Fruit fly (Drosophila melanogaster) whole organism, prepupa: ENCODE results near the gene RabX6.

Experiments used
- Blimp-1 ChIP-seq: fragments of 200-800 bp; sonication (Bioruptor generic); optimal IDR thresholded peaks from 3 replicates; lab custom pipeline; 2017; ENCODE audit warnings: missing biosample characterization, missing genetic modification characterization, mild to moderate bottlenecking, moderate library complexity, missing genetic modification reagents
- CG10631 ChIP-seq: fragments of 200-800 bp; sonication (Bioruptor generic); optimal IDR thresholded peaks from 2 replicates; lab custom pipeline; 2016; ENCODE audit warnings: missing biosample characterization, missing genetic modification characterization
- CG11294 ChIP-seq: fragments of 200-800 bp; sonication (Bioruptor generic); IDR thresholded peaks from 2 replicates; pipeline ENCODE4 v1.3.6; 2022; ENCODE audit warnings: missing biosample characterization, missing genetic modification characterization
- CG11762 ChIP-seq: fragments of 200-800 bp; sonication (Bioruptor generic); optimal IDR thresholded peaks from 3 replicates; lab custom pipeline; 2016; ENCODE audit warnings: missing biosample characterization, missing genetic modification characterization; ENCODE audit not compliant: insufficient read depth
- CG11902 ChIP-seq: fragments of 200-800 bp; sonication (Bioruptor generic); optimal IDR thresholded peaks from 3 replicates; lab custom pipeline; 2016; ENCODE audit warnings: missing biosample characterization, missing genetic modification characterization
- CG15336 ChIP-seq: fragments of 200-800 bp; sonication (Bioruptor generic); IDR thresholded peaks from 2 replicates; pipeline ENCODE4 v1.3.6; 2022; ENCODE audit warnings: missing biosample characterization, missing genetic modification characterization
- CG1621 ChIP-seq: fragments of 200-800 bp; sonication (Bioruptor generic); optimal IDR thresholded peaks from 3 replicates; lab custom pipeline; 2018; ENCODE audit warnings: missing biosample characterization, mild to moderate bottlenecking, missing genetic modification characterization
- CG16779 ChIP-seq: fragments of 200-800 bp; sonication (Bioruptor generic); optimal IDR thresholded peaks from 3 replicates; lab custom pipeline; 2017; ENCODE audit warnings: missing biosample characterization, mild to moderate bottlenecking, missing genetic modification characterization
- CG3032 ChIP-seq: fragments of 200-800 bp; optimal IDR thresholded peaks from 2 replicates; lab custom pipeline; 2019; ENCODE audit warnings: missing biosample characterization, mild to moderate bottlenecking, missing genetic modification characterization, moderate library complexity
- CG31627 ChIP-seq: fragments of 200-800 bp; sonication (Bioruptor generic); optimal IDR thresholded peaks from 3 replicates; lab custom pipeline; 2016; ENCODE audit warnings: missing biosample characterization, missing genetic modification characterization
- CG32006 ChIP-seq: fragments of 200-800 bp; sonication (Bioruptor generic); optimal IDR thresholded peaks from 3 replicates; lab custom pipeline; 2017; ENCODE audit warnings: missing biosample characterization, mild to moderate bottlenecking, missing genetic modification characterization
- CG34406 ChIP-seq: fragments of 200-800 bp; sonication (Bioruptor generic); optimal IDR thresholded peaks from 3 replicates; lab custom pipeline; 2016; ENCODE audit warnings: missing biosample characterization, missing genetic modification characterization
- CG3919 ChIP-seq: fragments of 200-800 bp; sonication (Bioruptor generic); optimal IDR thresholded peaks from 3 replicates; lab custom pipeline; 2016; ENCODE audit warnings: missing biosample characterization, missing genetic modification characterization
- CG6276 ChIP-seq: fragments of 200-800 bp; sonication (Bioruptor generic); optimal IDR thresholded peaks from 2 replicates; lab custom pipeline; 2017; ENCODE audit warnings: missing biosample characterization, mild to moderate bottlenecking, missing genetic modification characterization
- CG6792 ChIP-seq: fragments of 200-800 bp; sonication (Bioruptor generic); optimal IDR thresholded peaks from 3 replicates; lab custom pipeline; 2016; ENCODE audit warnings: missing biosample characterization, missing genetic modification characterization
- CG6854 ChIP-seq: fragments of 200-800 bp; sonication (Bioruptor generic); optimal IDR thresholded peaks from 2 replicates; lab custom pipeline; 2017; ENCODE audit warnings: missing biosample characterization, mild to moderate bottlenecking, missing genetic modification characterization
- CG7368 ChIP-seq: fragments of 200-800 bp; sonication (Bioruptor generic); optimal IDR thresholded peaks from 3 replicates; lab custom pipeline; 2016; ENCODE audit warnings: missing biosample characterization, missing genetic modification characterization
- CG8632 ChIP-seq: fragments of 200-800 bp; sonication (Bioruptor generic); optimal IDR thresholded peaks from 3 replicates; lab custom pipeline; 2016; ENCODE audit warnings: missing biosample characterization, missing genetic modification characterization
- CG9139 ChIP-seq: fragments of 200-800 bp; sonication (Bioruptor generic); optimal IDR thresholded peaks from 3 replicates; lab custom pipeline; 2017; ENCODE audit warnings: missing biosample characterization, mild to moderate bottlenecking, missing genetic modification characterization
- Eip75B ChIP-seq: fragments of 200-800 bp; sonication (Bioruptor generic); optimal IDR thresholded peaks from 3 replicates; lab custom pipeline; 2016; ENCODE audit warnings: missing biosample characterization, missing genetic modification characterization
- Eip78C ChIP-seq: fragments of 200-800 bp; sonication (Bioruptor generic); peaks from one replicate; lab custom pipeline; 2016; ENCODE audit warnings: missing biosample characterization, missing genetic modification characterization
- Eip93F ChIP-seq: fragments of 200-800 bp; sonication (Bioruptor generic); optimal IDR thresholded peaks from 2 replicates; lab custom pipeline; 2016; ENCODE audit warnings: missing biosample characterization, mild to moderate bottlenecking, missing genetic modification characterization
- Ets96B ChIP-seq: fragments of 200-800 bp; optimal IDR thresholded peaks from 2 replicates; lab custom pipeline; 2019; ENCODE audit warnings: missing biosample characterization, mild to moderate bottlenecking, missing genetic modification characterization, moderate library complexity
- Gug ChIP-seq: fragments of 200-800 bp; sonication (Bioruptor generic); IDR thresholded peaks from 2 replicates; pipeline ENCODE4 v1.3.6; 2022; ENCODE audit warnings: missing biosample characterization, missing genetic modification characterization
- Hr38 ChIP-seq: sonication (Bioruptor generic); optimal IDR thresholded peaks from 2 replicates; lab custom pipeline; 2016; ENCODE audit warnings: missing biosample characterization, missing genetic modification characterization
- Hr39 ChIP-seq: fragments of 200-800 bp; sonication (Bioruptor generic); optimal IDR thresholded peaks from 2 replicates; lab custom pipeline; 2016; ENCODE audit warnings: missing biosample characterization, missing genetic modification characterization
- Lpt ChIP-seq: fragments of 200-800 bp; sonication (Bioruptor generic); optimal IDR thresholded peaks from 3 replicates; lab custom pipeline; 2016; ENCODE audit warnings: missing biosample characterization, missing genetic modification characterization
- Met ChIP-seq: fragments of 200-800 bp; sonication (Bioruptor generic); optimal IDR thresholded peaks from 3 replicates; lab custom pipeline; 2016; ENCODE audit warnings: missing biosample characterization, missing genetic modification characterization
- OdsH ChIP-seq: fragments of 200-800 bp; sonication (Bioruptor generic); optimal IDR thresholded peaks from 3 replicates; lab custom pipeline; 2016; ENCODE audit warnings: missing biosample characterization, missing genetic modification characterization
- Smox ChIP-seq: fragments of 200-800 bp; sonication (Bioruptor generic); optimal IDR thresholded peaks from 3 replicates; lab custom pipeline; 2016; ENCODE audit warnings: missing biosample characterization, missing genetic modification characterization
- Sox102F ChIP-seq: fragments of 200-800 bp; sonication (Bioruptor generic); optimal IDR thresholded peaks from 2 replicates; lab custom pipeline; 2016; ENCODE audit warnings: missing biosample characterization, mild to moderate bottlenecking, missing genetic modification characterization
- Sox14 ChIP-seq: fragments of 200-800 bp; sonication (Bioruptor generic); optimal IDR thresholded peaks from 3 replicates; lab custom pipeline; 2016; ENCODE audit warnings: missing biosample characterization, missing genetic modification characterization
- achi ChIP-seq: fragments of 200-800 bp; sonication (Bioruptor generic); optimal IDR thresholded peaks from 3 replicates; lab custom pipeline; 2016; ENCODE audit warnings: missing biosample characterization, missing genetic modification characterization
- acj6 ChIP-seq: fragments of 200-800 bp; sonication (Bioruptor generic); optimal IDR thresholded peaks from 3 replicates; lab custom pipeline; 2016; ENCODE audit warnings: missing biosample characterization, missing genetic modification characterization
- cyc ChIP-seq: fragments of 200-800 bp; sonication (Bioruptor generic); optimal IDR thresholded peaks from 3 replicates; lab custom pipeline; 2016; ENCODE audit warnings: missing biosample characterization, missing genetic modification characterization
- dac ChIP-seq: fragments of 200-800 bp; sonication (Bioruptor generic); optimal IDR thresholded peaks from 2 replicates; lab custom pipeline; 2017; ENCODE audit warnings: missing biosample characterization, mild to moderate bottlenecking, missing genetic modification characterization
- dsx ChIP-seq: fragments of 200-800 bp; optimal IDR thresholded peaks from 3 replicates; lab custom pipeline; 2019; ENCODE audit warnings: missing biosample characterization, mild to moderate bottlenecking, missing genetic modification characterization, moderate library complexity; ENCODE audit not compliant: poor library complexity, severe bottlenecking
- esn ChIP-seq: fragments of 200-800 bp; sonication (Bioruptor generic); optimal IDR thresholded peaks from 2 replicates; lab custom pipeline; 2016; ENCODE audit warnings: missing biosample characterization, mild to moderate bottlenecking, missing genetic modification characterization, moderate library complexity
- fd59A ChIP-seq: fragments of 200-800 bp; sonication (Bioruptor generic); optimal IDR thresholded peaks from 2 replicates; lab custom pipeline; 2017; ENCODE audit warnings: missing biosample characterization, mild to moderate bottlenecking, missing genetic modification characterization, missing genetic modification reagents
- fkh ChIP-seq: fragments of 200-800 bp; sonication (Bioruptor generic); optimal IDR thresholded peaks from 3 replicates; lab custom pipeline; 2017; ENCODE audit warnings: missing biosample characterization, mild to moderate bottlenecking, missing genetic modification characterization, moderate library complexity
- lz ChIP-seq: fragments of 200-800 bp; sonication (Bioruptor generic); optimal IDR thresholded peaks from 3 replicates; lab custom pipeline; 2016; ENCODE audit warnings: missing biosample characterization, missing genetic modification characterization
- pdm3 ChIP-seq: fragments of 200-800 bp; sonication (Bioruptor generic); optimal IDR thresholded peaks from 3 replicates; lab custom pipeline; 2016; ENCODE audit warnings: missing biosample characterization, missing genetic modification characterization
- salr ChIP-seq, 2 experiments: fragments of 200-800 bp; sonication (Bioruptor generic); optimal IDR thresholded peaks; 3 replicates each; lab custom pipeline; 2016 to 2018; ENCODE audit warnings: missing biosample characterization in 2 of 2, missing genetic modification characterization in 2 of 2, mild to moderate bottlenecking in 1 of 2
- spab ChIP-seq: fragments of 200-800 bp; sonication (Bioruptor generic); optimal IDR thresholded peaks from 2 replicates; lab custom pipeline; 2017; ENCODE audit warnings: missing biosample characterization, mild to moderate bottlenecking, missing genetic modification characterization, missing genetic modification reagents
- ss ChIP-seq, 2 experiments: fragments of 200-800 bp; sonication (Bioruptor generic); optimal IDR thresholded peaks; 2 replicates in 1 of 2; 3 replicates in 1 of 2; lab custom pipeline; 2017 to 2018; ENCODE audit warnings: mild to moderate bottlenecking in 2 of 2, missing biosample characterization in 2 of 2, missing genetic modification characterization in 2 of 2, moderate library complexity in 1 of 2
- svp ChIP-seq: fragments of 200-800 bp; sonication (Bioruptor generic); peaks from one replicate; lab custom pipeline; 2016; ENCODE audit warnings: missing biosample characterization, missing genetic modification characterization
- topi ChIP-seq: fragments of 200-800 bp; sonication (Bioruptor generic); optimal IDR thresholded peaks from 3 replicates; lab custom pipeline; 2016; ENCODE audit warnings: missing biosample characterization, missing genetic modification characterization
- vri ChIP-seq: fragments of 200-800 bp; sonication (Bioruptor generic); optimal IDR thresholded peaks from 3 replicates; lab custom pipeline; 2016; ENCODE audit warnings: missing biosample characterization, mild to moderate bottlenecking, missing genetic modification characterization

The RabX6 gene

DNA sequence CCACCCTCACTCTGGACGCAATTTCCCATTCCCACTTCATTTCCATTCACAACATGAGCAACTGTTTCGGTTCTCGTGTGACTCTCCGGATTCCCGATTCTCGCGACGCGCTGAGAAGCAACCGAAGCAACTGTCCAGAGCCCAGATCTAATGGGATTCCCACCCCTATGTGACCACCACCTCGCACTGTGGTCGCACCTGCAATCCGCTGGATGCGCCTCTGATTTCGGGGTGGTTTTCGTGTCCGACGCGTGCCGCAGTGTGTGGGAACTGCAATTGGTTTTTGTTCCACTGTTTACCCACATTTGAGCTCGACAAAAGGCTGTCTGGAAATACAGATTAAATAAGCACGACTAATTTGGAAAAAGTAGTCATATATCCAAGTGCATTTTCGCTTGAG lies 14.5 kb upstream of the RabX6 start:
- no peak for TF ChIP-seq CG11762 (GFP tag; lab: Kevin White, UChicago)
- no peak for TF ChIP-seq CG31627
- TF ChIP-seq esn (GFP tag; lab: Kevin White, UChicago) = no peak
- no peak for TF ChIP-seq CG15336 (GFP tag; lab: Robert Waterston, UW)
- no peak for TF ChIP-seq Sox102F
- TF ChIP-seq Lpt (GFP tag; lab: Kevin White, UChicago) = no peak
- no peak for TF ChIP-seq CG11902
- no peak for TF ChIP-seq CG9139
- TF ChIP-seq Blimp-1 (GFP tag; lab: Kevin White, UChicago) = no peak
- TF ChIP-seq svp (GFP tag; lab: Kevin White, UChicago) = no peak
- no peak for TF ChIP-seq Eip75B (GFP tag; lab: Kevin White, UChicago)
- TF ChIP-seq CG8632 (GFP tag; lab: Kevin White, UChicago) = no peak
- TF ChIP-seq Ets96B (tag; lab: Kevin White, UChicago) = no peak

dm6 chr3L:680258-680657 lies 10.1 kb upstream of the RabX6 start, which contains the start of gene CG17129:
Gene CG17129 (minus strand): TSS chr3L:680326.
- TF ChIP-seq Blimp-1 (GFP tag; lab: Kevin White, UChicago) (peak; percentile 26), OdsH (GFP tag; lab: Kevin White, UChicago) (peak; percentile 37), Gug (no peak), Sox14 (peak; percentile 31), CG6276 (GFP tag; lab: Kevin White, UChicago) (peak; percentile 74), acj6 (GFP tag; lab: Kevin White, UChicago) (peak; percentile 42), CG1621 (tag; lab: Kevin White, UChicago) (no peak), CG34406 (GFP tag; lab: Kevin White, UChicago) (peak; percentile 27), Eip78C (GFP tag; lab: Kevin White, UChicago) (peak; percentile 70), CG11902 (no peak), spab (GFP tag; lab: Kevin White, UChicago) (no peak), dsx (GFP tag; lab: Kevin White, UChicago) (no peak), fkh (GFP tag; lab: Kevin White, UChicago) (peak; percentile 78), Lpt (GFP tag; lab: Kevin White, UChicago) (no peak), pdm3 (GFP tag; lab: Kevin White, UChicago) (peak; percentile 43), lz (GFP tag; lab: Kevin White, UChicago) (peak; percentile 65), CG11294 (GFP tag; lab: Robert Waterston, UW) (peak; percentile 41; the same call in 1 of the 2 replicates), CG9139 (no peak), CG16779 (no peak), CG6792 (GFP tag; lab: Kevin White, UChicago) (no peak), Eip75B (GFP tag; lab: Kevin White, UChicago) (no peak), Hr39 (GFP tag; lab: Kevin White, UChicago) (peak; percentile 74), esn (GFP tag; lab: Kevin White, UChicago) (peak; percentile 77), Hr38 (no peak), CG3032 (tag; lab: Kevin White, UChicago) (peak; percentile 2), salr (GFP tag; optimal IDR thresholded peaks at IDR 0.05; lab: Kevin White, UChicago) (no peak), topi (GFP tag; lab: Kevin White, UChicago) (peak; percentile 54), svp (GFP tag; lab: Kevin White, UChicago) (peak; percentile 63), CG11762 (GFP tag; lab: Kevin White, UChicago) (no peak), vri (GFP tag; lab: Kevin White, UChicago) (peak; percentile 26), achi (GFP tag; lab: Kevin White, UChicago) (peak; percentile 32), ss (GFP tag; optimal IDR thresholded peaks at IDR 0.05; lab: Kevin White, UChicago) (no peak), CG32006 (GFP tag; lab: Kevin White, UChicago) (peak; percentile 27), Ets96B (tag; lab: Kevin White, UChicago) (peak; percentile 9), fd59A (no peak), Met (GFP tag; lab: Kevin White, UChicago) (peak; percentile 70), Smox (GFP tag; lab: Kevin White, UChicago) (peak; percentile 54), CG7368 (no peak), CG8632 (GFP tag; lab: Kevin White, UChicago) (no peak), CG10631 (peak; percentile 52), CG31627 (peak; percentile 60), CG3919 (GFP tag; lab: Kevin White, UChicago) (peak; percentile 17), CG6854 (GFP tag; lab: Kevin White, UChicago) (no peak), CG15336 (GFP tag; lab: Robert Waterston, UW) (no peak), dac (GFP tag; lab: Kevin White, UChicago) (no peak), cyc (peak; percentile 71), Eip93F (GFP tag; lab: Kevin White, UChicago) (no peak)
